Fruit fly (Drosophila melanogaster) whole organism, embryonic: ENCODE results near the gene Art8.

ENCODE experiments used
- Asciz ChIP-seq: fragments of 200-800 bp; sonication (Bioruptor generic); optimal IDR thresholded peaks from 2 replicates; lab custom pipeline; 2017; ENCODE audit warnings: missing biosample characterization, mild to moderate bottlenecking, missing genetic modification characterization, missing genetic modification reagents
- BEAF-32 ChIP-seq: fragments of 200-800 bp; sonication (Bioruptor generic); optimal IDR thresholded peaks from 3 replicates; lab custom pipeline; 2017; ENCODE audit warnings: missing biosample characterization, missing genetic modification characterization, mild to moderate bottlenecking, moderate library complexity, missing genetic modification reagents
- CG11398 ChIP-seq: fragments of 200-800 bp; sonication (Bioruptor generic); optimal IDR thresholded peaks from 2 replicates; lab custom pipeline; 2016; ENCODE audit warnings: missing biosample characterization, missing genetic modification characterization
- CG12942 ChIP-seq: fragments of 200-800 bp; sonication (Bioruptor generic); optimal IDR thresholded peaks from 3 replicates; lab custom pipeline; 2016; ENCODE audit warnings: missing biosample characterization, missing genetic modification characterization
- CG14667 ChIP-seq: fragments of 200-800 bp; sonication (Bioruptor generic); IDR thresholded peaks from 2 replicates; pipeline ENCODE4 v1.3.6; 2022; ENCODE audit warnings: missing biosample characterization, missing genetic modification characterization
- CG15479 ChIP-seq: fragments of 200-800 bp; sonication (Bioruptor generic); optimal IDR thresholded peaks from 3 replicates; lab custom pipeline; 2019; ENCODE audit warnings: missing biosample characterization, mild to moderate bottlenecking, missing genetic modification characterization, moderate library complexity
- CG16813 ChIP-seq: fragments of 200-800 bp; sonication (Bioruptor generic); IDR thresholded peaks from 3 replicates; pipeline ENCODE4 v1.3.6; 2022; ENCODE audit warnings: missing biosample characterization, missing genetic modification characterization; ENCODE audit not compliant: partially characterized antibody
- CG16863 ChIP-seq: fragments of 200-800 bp; sonication (Bioruptor generic); optimal IDR thresholded peaks from 3 replicates; lab custom pipeline; 2016; ENCODE audit warnings: missing biosample characterization, missing genetic modification characterization
- CG17612 ChIP-seq: fragments of 200-800 bp; sonication (Bioruptor generic); IDR thresholded peaks from 2 replicates; pipeline ENCODE4 v1.3.6; 2022; ENCODE audit warnings: missing biosample characterization, missing genetic modification characterization
- CG2199 ChIP-seq: fragments of 200-800 bp; sonication (Bioruptor generic); IDR thresholded peaks from 3 replicates; pipeline ENCODE4 v1.3.6; 2022; ENCODE audit warnings: missing biosample characterization, missing genetic modification characterization
- CG30020 ChIP-seq: fragments of 200-800 bp; optimal IDR thresholded peaks from 2 replicates; lab custom pipeline; 2019; ENCODE audit warnings: missing biosample characterization, mild to moderate bottlenecking, missing genetic modification characterization, moderate library complexity
- CG31224 ChIP-seq: fragments of 200-800 bp; sonication (Bioruptor generic); IDR thresholded peaks from 2 replicates; pipeline ENCODE4 v1.3.6; 2022; ENCODE audit warnings: missing biosample characterization, missing genetic modification characterization
- CG33213 ChIP-seq: fragments of 200-800 bp; sonication (Bioruptor generic); optimal IDR thresholded peaks from 3 replicates; lab custom pipeline; 2016; ENCODE audit warnings: missing biosample characterization, missing genetic modification characterization
- CG34422 ChIP-seq: fragments of 200-800 bp; sonication (Bioruptor generic); IDR thresholded peaks from 3 replicates; pipeline ENCODE4 v1.3.6; 2022; ENCODE audit warnings: missing biosample characterization, missing genetic modification characterization
- CG3838 ChIP-seq: fragments of 200-800 bp; sonication (Bioruptor generic); optimal IDR thresholded peaks from 3 replicates; lab custom pipeline; 2016; ENCODE audit warnings: missing biosample characterization, missing genetic modification characterization
- CG3847 ChIP-seq: fragments of 200-800 bp; sonication (Bioruptor generic); IDR thresholded peaks from 2 replicates; pipeline ENCODE4 v1.3.6; 2022; ENCODE audit warnings: missing biosample characterization, missing genetic modification characterization
- CG5953 ChIP-seq: fragments of 200-800 bp; sonication (Bioruptor generic); IDR thresholded peaks from 2 replicates; pipeline ENCODE4 v1.3.6; 2022; ENCODE audit warnings: missing biosample characterization, missing genetic modification characterization
- CG8765 ChIP-seq: fragments of 200-800 bp; sonication (Bioruptor generic); IDR thresholded peaks from 2 replicates; pipeline ENCODE4 v1.3.6; 2022; ENCODE audit warnings: missing biosample characterization, missing genetic modification characterization
- CG9215 ChIP-seq: fragments of 200-800 bp; sonication (Bioruptor generic); IDR thresholded peaks from 2 replicates; pipeline ENCODE4 v1.3.6; 2022; ENCODE audit warnings: missing biosample characterization, missing genetic modification characterization
- CHES-1-like ChIP-seq: fragments of 200-800 bp; sonication (Bioruptor generic); optimal IDR thresholded peaks from 2 replicates; lab custom pipeline; 2016; ENCODE audit warnings: missing biosample characterization, missing genetic modification characterization
- CrebB ChIP-seq: fragments of 200-800 bp; sonication (Bioruptor generic); optimal IDR thresholded peaks from 3 replicates; lab custom pipeline; 2018; ENCODE audit warnings: missing biosample characterization, mild to moderate bottlenecking, missing genetic modification characterization
- D19B ChIP-seq: fragments of 200-800 bp; sonication (Bioruptor generic); optimal IDR thresholded peaks from 2 replicates; lab custom pipeline; 2017; ENCODE audit warnings: missing biosample characterization, mild to moderate bottlenecking, missing genetic modification characterization
- Dbx ChIP-seq: fragments of 200-800 bp; sonication (Bioruptor generic); IDR thresholded peaks from 3 replicates; pipeline ENCODE4 v1.3.6; 2022; ENCODE audit warnings: missing biosample characterization, missing genetic modification characterization
- Doc2 ChIP-seq: fragments of 200-800 bp; sonication (Bioruptor generic); IDR thresholded peaks from 2 replicates; pipeline ENCODE4 v1.3.6; 2022; ENCODE audit warnings: missing biosample characterization, missing genetic modification characterization
- HLH4C ChIP-seq: fragments of 200-800 bp; sonication (Bioruptor generic); IDR thresholded peaks from 3 replicates; pipeline ENCODE4 v1.3.6; 2022; ENCODE audit warnings: missing biosample characterization, missing genetic modification characterization; ENCODE audit not compliant: partially characterized antibody
- Hmr ChIP-seq: fragments of 200-800 bp; sonication (Bioruptor generic); optimal IDR thresholded peaks from 3 replicates; lab custom pipeline; 2017; ENCODE audit warnings: mild to moderate bottlenecking, missing biosample characterization, missing genetic modification reagents, missing genetic modification characterization
- MBD-R2 ChIP-seq: fragments of 200-800 bp; sonication (Bioruptor generic); IDR thresholded peaks from 2 replicates; pipeline ENCODE4 v1.3.6; 2022; ENCODE audit warnings: missing biosample characterization, missing genetic modification characterization
- Myb ChIP-seq: fragments of 200-800 bp; sonication (Bioruptor generic); optimal IDR thresholded peaks from 2 replicates; lab custom pipeline; 2016; ENCODE audit warnings: missing biosample characterization, missing genetic modification characterization
- Nf-YB ChIP-seq: fragments of 200-800 bp; sonication (Bioruptor generic); optimal IDR thresholded peaks from 3 replicates; lab custom pipeline; 2019; ENCODE audit warnings: missing biosample characterization, mild to moderate bottlenecking, missing genetic modification characterization, moderate library complexity
- Ravus ChIP-seq: fragments of 200-800 bp; sonication (Bioruptor generic); IDR thresholded peaks from 2 replicates; pipeline ENCODE4 v1.3.6; 2022; ENCODE audit warnings: missing biosample characterization, missing genetic modification characterization
- TFAM ChIP-seq: fragments of 200-800 bp; sonication (Bioruptor generic); optimal IDR thresholded peaks from 2 replicates; lab custom pipeline; 2017; ENCODE audit warnings: missing biosample characterization, missing genetic modification characterization, inconsistent platforms
- Vsx1 ChIP-seq: fragments of 200-800 bp; sonication (Bioruptor generic); optimal IDR thresholded peaks from 2 replicates; lab custom pipeline; 2017; ENCODE audit warnings: missing biosample characterization, mild to moderate bottlenecking, missing genetic modification characterization, missing genetic modification reagents
- YL-1 ChIP-seq: fragments of 200-800 bp; sonication (Bioruptor generic); optimal IDR thresholded peaks from 3 replicates; lab custom pipeline; 2017; ENCODE audit warnings: missing biosample characterization, mild to moderate bottlenecking, missing genetic modification characterization
- ac ChIP-seq: fragments of 200-800 bp; sonication (Bioruptor generic); optimal IDR thresholded peaks from 3 replicates; lab custom pipeline; 2017; ENCODE audit warnings: missing biosample characterization, mild to moderate bottlenecking, missing genetic modification characterization
- cg ChIP-seq: fragments of 200-800 bp; sonication (Bioruptor generic); optimal IDR thresholded peaks from 3 replicates; lab custom pipeline; 2019; ENCODE audit warnings: missing biosample characterization, mild to moderate bottlenecking, missing genetic modification characterization, moderate library complexity
- crc ChIP-seq: fragments of 200-800 bp; sonication (Bioruptor generic); optimal IDR thresholded peaks from 2 replicates; lab custom pipeline; 2016; ENCODE audit warnings: missing biosample characterization, missing genetic modification characterization
- da ChIP-seq: fragments of 200-800 bp; sonication (Bioruptor generic); optimal IDR thresholded peaks from 2 replicates; lab custom pipeline; 2016; ENCODE audit warnings: missing biosample characterization, missing genetic modification characterization
- danr ChIP-seq: fragments of 200-800 bp; sonication (Bioruptor generic); IDR thresholded peaks from 2 replicates; pipeline ENCODE4 v1.3.6; 2022; ENCODE audit warnings: missing biosample characterization, missing genetic modification characterization
- dm ChIP-seq: fragments of 200-800 bp; sonication (Bioruptor generic); optimal IDR thresholded peaks from 3 replicates; lab custom pipeline; 2016; ENCODE audit warnings: missing biosample characterization, missing genetic modification characterization
- fd102C ChIP-seq: fragments of 200-800 bp; sonication (Bioruptor generic); optimal IDR thresholded peaks from 2 replicates; lab custom pipeline; 2018; ENCODE audit warnings: missing biosample characterization, mild to moderate bottlenecking, missing genetic modification characterization, moderate library complexity
- fd64A ChIP-seq: fragments of 200-800 bp; sonication (Bioruptor generic); optimal IDR thresholded peaks from 3 replicates; lab custom pipeline; 2018; ENCODE audit warnings: missing biosample characterization, mild to moderate bottlenecking, missing genetic modification characterization
- ftz-f1 ChIP-seq: fragments of 200-800 bp; sonication (Bioruptor generic); optimal IDR thresholded peaks from 2 replicates; lab custom pipeline; 2016; ENCODE audit warnings: missing biosample characterization, missing genetic modification characterization
- hb ChIP-seq: fragments of 200-800 bp; sonication (Bioruptor generic); IDR thresholded peaks from 3 replicates; pipeline ENCODE4 v1.3.6; 2022; ENCODE audit warnings: missing biosample characterization, missing genetic modification characterization; ENCODE audit not compliant: partially characterized antibody
- hbn ChIP-seq: fragments of 200-800 bp; sonication (Bioruptor generic); IDR thresholded peaks from 2 replicates; pipeline ENCODE4 v1.3.6; 2022; ENCODE audit warnings: missing biosample characterization, missing genetic modification characterization; ENCODE audit not compliant: partially characterized antibody
- hkb ChIP-seq, 2 experiments: fragments of 200-800 bp in 1 of 2; fragments of >200 bp in 1 of 2; sonication (Bioruptor generic) in 1 of 2; IDR thresholded peaks in 1 of 2; optimal IDR thresholded peaks in 1 of 2; 2 replicates each; pipeline versions ENCODE4 v1.3.6 to Lab custom; 2017 to 2022; ENCODE audit warnings: missing biosample characterization in 1 of 2, missing genetic modification characterization in 1 of 2
- klu ChIP-seq: fragments of 200-800 bp; sonication (Bioruptor generic); IDR thresholded peaks from 2 replicates; pipeline ENCODE4 v1.3.6; 2022; ENCODE audit warnings: missing biosample characterization, missing genetic modification characterization
- lola ChIP-seq, 3 experiments: fragments of >200 bp in 2 of 3; fragments of 200-800 bp in 1 of 3; sonication (Bioruptor generic) in 1 of 3; optimal IDR thresholded peaks; 2 replicates each; lab custom pipeline; 2017 to 2019; ENCODE audit warnings: missing biosample characterization in 3 of 3, missing genetic modification characterization in 3 of 3, mild to moderate bottlenecking in 1 of 3, moderate library complexity in 1 of 3
- sug ChIP-seq: fragments of 200-800 bp; optimal IDR thresholded peaks from 2 replicates; lab custom pipeline; 2019; ENCODE audit warnings: missing biosample characterization, mild to moderate bottlenecking, missing genetic modification characterization, moderate library complexity
- tup ChIP-seq: fragments of 200-800 bp; sonication (Bioruptor generic); optimal IDR thresholded peaks from 2 replicates; lab custom pipeline; 2016; ENCODE audit warnings: missing biosample characterization, mild to moderate bottlenecking, missing genetic modification characterization, moderate library complexity
- vnd ChIP-seq: fragments of 200-800 bp; sonication (Bioruptor generic); IDR thresholded peaks from 3 replicates; pipeline ENCODE4 v1.3.6; 2022; ENCODE audit warnings: missing biosample characterization, missing genetic modification characterization; ENCODE audit not compliant: partially characterized antibody
- zfh2 ChIP-seq: fragments of 200-800 bp; sonication (Bioruptor generic); optimal IDR thresholded peaks from 2 replicates; lab custom pipeline; 2016; ENCODE audit warnings: missing biosample characterization, missing genetic modification characterization

Gene Art8

DNA sequence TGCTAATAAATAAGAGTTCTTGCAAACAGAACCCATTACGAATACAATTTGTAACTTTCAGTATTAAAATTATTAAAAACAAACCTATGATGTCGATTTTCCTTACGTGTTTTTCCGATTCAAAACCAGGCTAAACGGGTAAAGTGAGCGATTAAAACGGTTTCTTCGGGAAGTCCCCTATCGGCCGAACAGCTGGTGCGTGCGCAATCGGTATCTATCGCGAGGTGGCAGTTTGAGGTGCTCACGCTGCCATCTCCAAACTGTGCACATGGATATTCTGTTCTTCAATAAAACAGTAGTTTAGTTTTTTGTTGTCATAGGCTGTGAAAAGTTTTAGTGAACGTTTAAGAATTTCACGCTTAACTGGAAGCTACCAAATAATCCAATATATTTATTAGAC is 21.7 kb downstream of the Art8 start, which contains the start of gene TTLL4A (continued):
- no peak for TF ChIP-seq ac (GFP tag; lab: Kevin White, UChicago)
- TF ChIP-seq CG12942 (GFP tag; lab: Kevin White, UChicago) = no peak
- peak; percentile 98 for TF ChIP-seq hbn (GFP tag; lab: Robert Waterston, UW)
- TF ChIP-seq CG5953 (GFP tag; lab: Robert Waterston, UW) = no peak
- no peak for TF ChIP-seq TFAM (GFP tag; lab: Kevin White, UChicago)
- no peak for TF ChIP-seq CG2199 (GFP tag; lab: Robert Waterston, UW)
- peak; percentile 76 for TF ChIP-seq ftz-f1 (GFP tag; lab: Kevin White, UChicago)
- no peak for TF ChIP-seq CG14667 (GFP tag; lab: Robert Waterston, UW)
- TF ChIP-seq fd102C = no peak
- TF ChIP-seq CG15479 (GFP tag; lab: Kevin White, UChicago) = no peak
- TF ChIP-seq CHES-1-like = peak; percentile 12
- no peak for TF ChIP-seq CG34422
- peak; percentile 42 for TF ChIP-seq CG33213 (GFP tag; lab: Kevin White, UChicago)
- TF ChIP-seq HLH4C (GFP tag; lab: Robert Waterston, UW) = peak; percentile 95
- TF ChIP-seq Dbx (GFP tag; lab: Robert Waterston, UW) = 0 out of 3 replicates have a peak, but pooled peaks have one; percentile 44
- TF ChIP-seq CrebB = peak; percentile 21
- TF ChIP-seq danr (GFP tag; lab: Robert Waterston, UW) = no peak
- TF ChIP-seq da = no peak
- TF ChIP-seq lola (GFP tag; optimal IDR thresholded peaks at IDR 0.05; lab: Kevin White, UChicago) = no peak
- TF ChIP-seq Nf-YB (GFP tag; lab: Kevin White, UChicago) = no peak
- TF ChIP-seq Myb (GFP tag; lab: Kevin White, UChicago) = peak; percentile 85
- no peak for TF ChIP-seq fd64A
- TF ChIP-seq CG11398 (GFP tag; lab: Kevin White, UChicago) = no peak
- TF ChIP-seq CG17612 (GFP tag; lab: Robert Waterston, UW) = no peak
- no peak for TF ChIP-seq crc (GFP tag; lab: Kevin White, UChicago)
- no peak for TF ChIP-seq D19B (GFP tag; lab: Kevin White, UChicago)
- no peak for TF ChIP-seq Vsx1 (GFP tag; lab: Kevin White, UChicago)
- no peak for TF ChIP-seq CG16863 (GFP tag; lab: Kevin White, UChicago)
- peak; percentile 87 for TF ChIP-seq YL-1
- no peak for TF ChIP-seq Hmr (GFP tag; lab: Kevin White, UChicago)
- TF ChIP-seq tup (GFP tag; lab: Kevin White, UChicago) = no peak
- peak; percentile 97 for TF ChIP-seq hb (GFP tag; lab: Robert Waterston, UW)
- no peak for TF ChIP-seq sug (tag; lab: Kevin White, UChicago)
- TF ChIP-seq cg (GFP tag; lab: Kevin White, UChicago) = no peak
- TF ChIP-seq CG31224 (GFP tag; lab: Robert Waterston, UW) = no peak
- TF ChIP-seq vnd = peak; percentile 97
- TF ChIP-seq CG8765 = no peak
- no peak for TF ChIP-seq hkb (optimal IDR thresholded peaks at IDR 0.05; lab: Kevin White, UChicago)
- TF ChIP-seq hkb (GFP tag; IDR thresholded peaks at IDR 0.05; lab: Robert Waterston, UW) = no peak
- peak; percentile 40 for TF ChIP-seq CG3847 (GFP tag; lab: Robert Waterston, UW)
- no peak for TF ChIP-seq Doc2 (GFP tag; lab: Robert Waterston, UW)
- peak; percentile 93 for TF ChIP-seq dm (GFP tag; lab: Kevin White, UChicago)
- TF ChIP-seq klu (GFP tag; lab: Robert Waterston, UW) = no peak
- TF ChIP-seq CG3838 (GFP tag; lab: Kevin White, UChicago) = no peak
- TF ChIP-seq Ravus = no peak
- TF ChIP-seq CG9215 (GFP tag; lab: Robert Waterston, UW) = no peak
- TF ChIP-seq zfh2 (GFP tag; lab: Kevin White, UChicago) = peak; percentile 46
- TF ChIP-seq MBD-R2 (GFP tag; lab: Robert Waterston, UW) = peak; percentile 86
- peak; percentile 73 for TF ChIP-seq CG30020
- peak; percentile 98 for TF ChIP-seq CG16813
- TF ChIP-seq BEAF-32 (GFP tag; lab: Kevin White, UChicago) = peak; percentile 97
- TF ChIP-seq Asciz (GFP tag; lab: Kevin White, UChicago) = no peak
